Worm (Caenorhabditis elegans): Measurements from ENCODE around the gene dos-1.

dos-1 gene

DNA sequence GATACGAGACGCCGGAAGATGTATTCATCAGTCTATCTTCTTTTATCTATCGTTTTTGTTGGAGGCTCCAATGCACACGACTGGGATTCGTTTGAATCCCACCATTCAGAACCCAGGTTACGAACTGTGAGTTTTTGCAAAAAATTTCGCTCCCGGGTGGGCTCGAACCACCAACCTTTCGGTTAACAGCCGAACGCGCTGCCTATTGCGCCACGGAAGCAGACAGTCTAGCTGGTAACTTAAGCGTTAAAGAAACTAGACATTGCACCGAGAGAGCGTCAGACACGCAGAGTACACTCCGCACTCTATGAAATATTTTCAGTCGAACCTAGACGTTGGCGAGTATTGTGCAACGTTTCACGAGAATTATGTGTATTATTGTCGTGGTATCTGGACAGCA, 317 bp downstream of the dos-1 start (continued):
- peak; percentile 36 for TF ChIP-seq lin-11 (tag; optimal IDR thresholded peaks at IDR 0.05)
- TF ChIP-seq madf-2 (tag; optimal IDR thresholded peaks at IDR 0.05), result peak; percentile 49
- no peak for TF ChIP-seq ceh-34 (tag; optimal IDR thresholded peaks at IDR 0.05)
- TF ChIP-seq ceh-6 (GFP tag; optimal IDR thresholded peaks at IDR 0.05), result peak; percentile 68
- TF ChIP-seq pha-2 (tag; optimal IDR thresholded peaks at IDR 0.05), result peak; percentile 40
- TF ChIP-seq ceh-18 (tag; optimal IDR thresholded peaks at IDR 0.05), result no peak
- TF ChIP-seq nhr-11 (tag; optimal IDR thresholded peaks at IDR 0.05), result no peak
- peak; percentile 26 for TF ChIP-seq ztf-16 (tag; optimal IDR thresholded peaks at IDR 0.05)
- TF ChIP-seq Y22D7AL.16 (tag; optimal IDR thresholded peaks at IDR 0.05), result peak; percentile 35
- no peak for TF ChIP-seq T23F11.4 (GFP tag; optimal IDR thresholded peaks at IDR 0.05)
- TF ChIP-seq hlh-13 (GFP tag; optimal IDR thresholded peaks at IDR 0.05), result peak; percentile 14
- TF ChIP-seq ama-1 (optimal IDR thresholded peaks at IDR 0.05), result no peak
- TF ChIP-seq pha-4 (tag; optimal IDR thresholded peaks at IDR 0.05), result no peak
- TF ChIP-seq fax-1 (tag; optimal IDR thresholded peaks at IDR 0.05), result peak; percentile 53
- TF ChIP-seq ceh-45 (GFP tag; IDR thresholded peaks at IDR 0.05), result peak; percentile 63; the same call in 1 of the 2 replicates
- TF ChIP-seq ahr-1 (tag; optimal IDR thresholded peaks at IDR 0.05), result peak; percentile 14
- TF ChIP-seq pat-9 (tag; optimal IDR thresholded peaks at IDR 0.05), result peak; percentile 58
- TF ChIP-seq ceh-31 (tag; optimal IDR thresholded peaks at IDR 0.05), result no peak
- TF ChIP-seq mec-3 (tag; optimal IDR thresholded peaks at IDR 0.05; ENCODE audit: borderline replicate concordance), result no peak
- TF ChIP-seq odd-2 (tag; optimal IDR thresholded peaks at IDR 0.05), result no peak
- peak; percentile 64 for TF ChIP-seq tbx-2 (tag; optimal IDR thresholded peaks at IDR 0.05)
- peak; percentile 74 for TF ChIP-seq hlh-6 (tag; optimal IDR thresholded peaks at IDR 0.05)
- peak; percentile 51 for TF ChIP-seq C08G9.2 (tag; optimal IDR thresholded peaks at IDR 0.05)

DNA sequence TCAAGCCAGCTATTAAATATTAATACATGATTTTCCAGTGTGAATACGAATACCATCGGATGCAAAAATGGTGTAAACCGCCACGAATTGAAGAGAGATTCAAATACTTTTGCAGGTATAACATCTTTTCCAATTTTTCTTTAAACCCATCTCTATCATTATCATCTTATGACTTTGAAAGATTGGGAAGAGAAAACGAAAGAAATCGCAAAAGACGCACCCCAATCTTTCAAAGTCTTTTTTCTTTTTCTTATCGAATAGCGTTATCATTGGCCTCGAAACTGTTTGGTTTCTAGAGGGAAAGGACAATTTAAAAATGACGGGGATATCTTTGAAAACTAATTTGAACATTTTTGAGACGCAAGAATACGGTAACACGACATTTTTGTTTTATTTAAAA, 1.9 kb downstream of the dos-1 start:
- no peak for TF ChIP-seq fkh-10 (GFP tag; optimal IDR thresholded peaks at IDR 0.05)
- no peak for TF ChIP-seq ceh-22 (tag; optimal IDR thresholded peaks at IDR 0.05)
- TF ChIP-seq ceh-14 (tag; optimal IDR thresholded peaks at IDR 0.05), result no peak
- TF ChIP-seq hlh-30 (tag; optimal IDR thresholded peaks at IDR 0.05; ENCODE audit: insufficient read depth), result no peak
- no peak for TF ChIP-seq sox-2 (GFP tag; IDR thresholded peaks at IDR 0.05)
- no peak for TF ChIP-seq ref-2 (tag; optimal IDR thresholded peaks at IDR 0.05)
- no peak for TF ChIP-seq ceh-19 (GFP tag; optimal IDR thresholded peaks at IDR 0.05)
- TF ChIP-seq hlh-13 (GFP tag; optimal IDR thresholded peaks at IDR 0.05), result no peak
- no peak for TF ChIP-seq dmd-4 (tag; optimal IDR thresholded peaks at IDR 0.05; ENCODE audit: borderline replicate concordance)
- TF ChIP-seq ceh-9 (tag; optimal IDR thresholded peaks at IDR 0.05), result no peak
- TF ChIP-seq rnt-1 (tag; optimal IDR thresholded peaks at IDR 0.05), result no peak
- no peak for TF ChIP-seq fax-1 (tag; optimal IDR thresholded peaks at IDR 0.05)
- no peak for TF ChIP-seq pha-4 (tag; optimal IDR thresholded peaks at IDR 0.05)
- TF ChIP-seq ahr-1 (tag; optimal IDR thresholded peaks at IDR 0.05), result no peak
- TF ChIP-seq pros-1 (tag; optimal IDR thresholded peaks at IDR 0.05), result no peak
- no peak for TF ChIP-seq ceh-48 (tag; optimal IDR thresholded peaks at IDR 0.05)
- no peak for TF ChIP-seq hlh-6 (tag; optimal IDR thresholded peaks at IDR 0.05)
- TF ChIP-seq sox-4 (tag; optimal IDR thresholded peaks at IDR 0.05), result no peak
- TF ChIP-seq K09A11.1 (tag; optimal IDR thresholded peaks at IDR 0.05; ENCODE audit: insufficient read depth), result no peak

DNA sequence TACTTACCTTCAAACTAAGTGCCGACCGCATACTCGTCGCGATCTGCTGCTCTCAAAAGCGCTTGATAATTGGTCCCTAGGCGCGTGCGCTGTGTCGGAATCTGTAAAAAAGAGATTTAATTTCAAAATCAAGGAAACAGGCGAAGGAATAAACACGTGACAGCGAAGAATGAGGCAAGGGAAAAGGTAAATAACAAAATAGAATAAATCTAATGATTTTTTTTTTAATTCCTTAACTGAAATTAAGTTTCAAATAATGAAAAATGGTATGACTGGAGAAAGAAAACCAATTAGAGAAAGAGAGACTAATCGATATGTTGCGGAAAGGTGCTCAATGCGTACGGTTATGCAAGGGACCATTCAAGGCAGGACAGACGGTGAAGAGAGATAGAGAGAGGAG, 5.4 kb downstream of the dos-1 start, which contains the start of gene cya-1:
TSS of gene cya-1 (minus strand) at position 101 of the 400 bp plus-strand sequence.
- TF ChIP-seq gmeb-2 (tag; optimal IDR thresholded peaks at IDR 0.05) (no peak), eyg-1 (tag; optimal IDR thresholded peaks at IDR 0.05) (no peak), ahr-1 (tag; optimal IDR thresholded peaks at IDR 0.05) (no peak)

All from whole organism, late embryonic.